Worm (Caenorhabditis elegans) whole organism, young adult: ENCODE measurements around the gene sre-8.

Experiments used
- ceh-58 ChIP-seq: fragments of 200-800 bp; sonication (Bioruptor generic); IDR thresholded peaks from 2 replicates; pipeline ENCODE4 v1.3.6; 2022; ENCODE audit warnings: missing genetic modification characterization, missing compliant biosample characterization
- ceh-91 ChIP-seq: fragments of 200-800 bp; sonication (Bioruptor generic); IDR thresholded peaks from 2 replicates; pipeline ENCODE4 v1.3.6; 2022; ENCODE audit warnings: missing genetic modification reagents, missing genetic modification characterization, missing compliant biosample characterization
- chd-7 ChIP-seq: sonication (generic microtip); optimal IDR thresholded peaks from 2 replicates; lab custom pipeline; 2016; ENCODE audit warnings: mild to moderate bottlenecking, missing genetic modification characterization, moderate library complexity, missing compliant biosample characterization
- nhr-179 ChIP-seq: sonication (generic microtip); optimal IDR thresholded peaks from 2 replicates; lab custom pipeline; 2016; ENCODE audit warnings: mild to moderate bottlenecking, missing genetic modification characterization, missing compliant biosample characterization
- snpc-4 ChIP-seq, 5 experiments: fragments of 150-350 bp in 1 of 5; sonication (generic microtip) in 4 of 5; optimal IDR thresholded peaks; 2 replicates each; lab custom pipeline; 2014 to 2018; ENCODE audit warnings: missing genetic modification characterization in 5 of 5, missing biosample characterization in 3 of 5, antibody characterized with exemption in 2 of 5, mild to moderate bottlenecking in 2 of 5, missing compliant biosample characterization in 2 of 5, missing genotype in 2 of 5, moderate library complexity in 2 of 5, missing genetic modification reagents in 1 of 5
- unc-62 ChIP-seq: fragments of 150-350 bp; optimal IDR thresholded peaks from 2 replicates; lab custom pipeline; 2014; ENCODE audit warnings: missing biosample characterization, missing genetic modification reagents, missing genetic modification characterization

DNA sequence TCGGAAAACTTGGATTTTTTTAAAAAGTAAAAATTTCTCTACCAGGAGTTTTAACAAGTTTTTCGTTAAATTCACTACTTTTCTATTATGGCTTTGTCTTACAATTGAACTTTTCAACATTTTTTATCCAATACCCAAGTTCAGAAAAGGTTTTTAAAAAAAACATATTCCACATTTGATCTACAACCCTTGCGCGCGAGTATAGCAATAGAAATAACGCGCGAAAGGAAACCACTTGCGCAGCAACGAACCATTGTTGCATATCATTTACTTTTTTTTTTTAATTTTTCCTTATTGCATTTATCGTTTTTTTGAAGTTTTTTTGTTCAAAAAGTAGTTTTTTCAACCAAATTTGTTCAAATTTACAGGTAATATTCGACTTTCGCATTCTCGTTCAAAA, 28.9 kb downstream of the sre-8 start, which contains the start of gene F40G12.11:
- TF ChIP-seq ceh-58 = no peak
- TF ChIP-seq chd-7 (tag; lab: Kevin White, UChicago) = no peak
- no peak for TF ChIP-seq nhr-179
- no peak for TF ChIP-seq unc-62 (GFP tag; lab: Kevin White, UChicago)
- TF ChIP-seq snpc-4 (GFP tag; optimal IDR thresholded peaks at IDR 0.05; lab: Kevin White, UChicago) = no peak
- TF ChIP-seq snpc-4 (tag; optimal IDR thresholded peaks at IDR 0.05; lab: Kevin White, UChicago) = no peak
- TF ChIP-seq ceh-91 (GFP tag; lab: Robert Waterston, UW) = no peak
